Worm (Caenorhabditis elegans): Measurements from ENCODE around the gene str-149.

The str-149 gene

ce11 chrV:16608478-16608877 is 35.2 kb downstream of the str-149 start:
- TF ChIP-seq ztf-25 (GFP tag; IDR thresholded peaks at IDR 0.05) (no peak), cebp-2 (GFP tag; IDR thresholded peaks at IDR 0.05) (no peak), F52B5.7 (tag; optimal IDR thresholded peaks at IDR 0.05) (no peak), ztf-22 (GFP tag; optimal IDR thresholded peaks at IDR 0.05) (no peak), Y67H2A.10 (GFP tag; conservative IDR thresholded peaks at IDR 0.05) (no peak)

ce11 chrV:16610094-16610493 is 36.8 kb downstream of the str-149 start:
- no peak for TF ChIP-seq nfya-1 (tag; optimal IDR thresholded peaks at IDR 0.05; ENCODE audit: borderline replicate concordance, insufficient read depth)
- TF ChIP-seq nhr-80 (tag; optimal IDR thresholded peaks at IDR 0.05): peak; percentile 42
- TF ChIP-seq unc-62 (GFP tag; optimal IDR thresholded peaks at IDR 0.05): no peak

- TF ChIP-seq nhr-80 (tag; optimal IDR thresholded peaks at IDR 0.05) (peak; percentile 8), lsy-27 (tag; optimal IDR thresholded peaks at IDR 0.05; ENCODE audit: borderline replicate concordance, insufficient read depth) (no peak)
These were observed 37.6 kb downstream of the str-149 start, which contains the start of gene srw-54 for ce11 chrV:16610791-16611385. srw-54 (plus strand) TSS chrV:16611335.

- TF ChIP-seq rec-8 (tag; optimal IDR thresholded peaks at IDR 0.05): no peak
- TF ChIP-seq chd-7 (tag; optimal IDR thresholded peaks at IDR 0.05): no peak
- TF ChIP-seq attf-3 (GFP tag; conservative IDR thresholded peaks at IDR 0.05): no peak
- no peak for TF ChIP-seq efl-1 (GFP tag; optimal IDR thresholded peaks at IDR 0.05)
These were observed 44.2 kb downstream of the str-149 start, which contains the start of gene Y70C5A.4 for ce11 chrV:16617462-16617861. Y70C5A.4 (plus strand) TSS chrV:16617762.

ce11 chrV:16620874-16621273 is 47.6 kb downstream of the str-149 start, which contains the start of gene Y70C5A.3:
Y70C5A.3 (minus strand) TSS chrV:16620923.
- TF ChIP-seq chd-7 (tag; optimal IDR thresholded peaks at IDR 0.05) (no peak), let-526 (GFP tag; IDR thresholded peaks at IDR 0.05) (no peak), F33H1.4 (GFP tag; IDR thresholded peaks at IDR 0.05) (no peak), nhr-80 (tag; optimal IDR thresholded peaks at IDR 0.05) (peak; percentile 22), hmg-1.2 (GFP tag; IDR thresholded peaks at IDR 0.05) (no peak), C06A6.2 (GFP tag; conservative IDR thresholded peaks at IDR 0.05) (no peak), madf-10 (tag; optimal IDR thresholded peaks at IDR 0.05) (no peak), nfya-1 (tag; optimal IDR thresholded peaks at IDR 0.05; ENCODE audit: borderline replicate concordance, insufficient read depth) (no peak)

ce11 chrV:16621894-16622293 is 48.6 kb downstream of the str-149 start:
- TF ChIP-seq lag-1 (GFP tag; IDR thresholded peaks at IDR 0.05) (0 out of 2 replicates have a peak, but pooled peaks have one; percentile 43), snpc-4 (GFP tag; optimal IDR thresholded peaks at IDR 0.05) (no peak), snpc-4 (tag; optimal IDR thresholded peaks at IDR 0.05) (peak in 2 of 4 experiments; percentile 1 to 58), tbp1 (GFP tag; optimal IDR thresholded peaks at IDR 0.05) (peak; percentile 93), snpc-1.1 (tag; optimal IDR thresholded peaks at IDR 0.05; ENCODE audit: insufficient read depth) (no peak), F57A8.1 (GFP tag; optimal IDR thresholded peaks at IDR 0.05) (no peak), nhr-90 (tag; optimal IDR thresholded peaks at IDR 0.05) (no peak), hmg-1.2 (GFP tag; IDR thresholded peaks at IDR 0.05) (peak; percentile 28; the same call in 1 of the 2 replicates), attf-3 (GFP tag; conservative IDR thresholded peaks at IDR 0.05) (no peak), sdz-38 (tag; optimal IDR thresholded peaks at IDR 0.05) (no peak), lin-26 (GFP tag; IDR thresholded peaks at IDR 0.05) (peak; percentile 69; the same call in 1 of the 2 replicates), pha-4 (tag; optimal IDR thresholded peaks at IDR 0.05) (no peak), xnd-1 (tag; optimal IDR thresholded peaks at IDR 0.05) (no peak), ceh-91 (GFP tag; IDR thresholded peaks at IDR 0.05) (no peak), C06A6.2 (GFP tag; conservative IDR thresholded peaks at IDR 0.05) (no peak), T07F8.4 (tag; optimal IDR thresholded peaks at IDR 0.05) (no peak), ztf-6 (GFP tag; IDR thresholded peaks at IDR 0.05) (no peak), B0336.3 (GFP tag; IDR thresholded peaks at IDR 0.05) (no peak), K12H6.12 (tag; optimal IDR thresholded peaks at IDR 0.05) (no peak), B0261.1 (tag; optimal IDR thresholded peaks at IDR 0.05) (peak; percentile 82), Y56A3A.18 (GFP tag; IDR thresholded peaks at IDR 0.05) (no peak), K11D2.4 (GFP tag; IDR thresholded peaks at IDR 0.05) (no peak), lsy-27 (tag; optimal IDR thresholded peaks at IDR 0.05; ENCODE audit: borderline replicate concordance, insufficient read depth) (no peak), nhr-80 (tag; optimal IDR thresholded peaks at IDR 0.05) (no peak)

Measured in whole organism, young adult.